Worm (Caenorhabditis elegans): Measurements from ENCODE around the gene txt-1.

- TF ChIP-seq ceh-40 (GFP tag; IDR thresholded peaks at IDR 0.05) = no peak
- no peak for TF ChIP-seq unc-130 (GFP tag; optimal IDR thresholded peaks at IDR 0.05)
- TF ChIP-seq Y79H2A.3 (GFP tag; conservative IDR thresholded peaks at IDR 0.05) = no peak
- TF ChIP-seq F23B12.7 (tag; optimal IDR thresholded peaks at IDR 0.05; ENCODE audit: insufficient read depth) = no peak
- no peak for TF ChIP-seq lsl-1 (GFP tag; optimal IDR thresholded peaks at IDR 0.05)
- no peak for TF ChIP-seq dpl-1 (GFP tag; optimal IDR thresholded peaks at IDR 0.05)
Observed at ce11 chrII:105889-106288, at the start of gene txt-1.

Measured in whole organism, young adult.